Fruit fly (Drosophila melanogaster): ENCODE measurements around the gene CG14926.

Gene CG14926

dm6 chr2L:11338219-11338618 is 4.9 kb downstream of the CG14926 start (continued):
- peak; percentile 27 for TF ChIP-seq Ssrp (tag; optimal IDR thresholded peaks at IDR 0.05)
- TF ChIP-seq Mes4 (GFP tag; optimal IDR thresholded peaks at IDR 0.05): no peak
- no peak for TF ChIP-seq Asciz (GFP tag; optimal IDR thresholded peaks at IDR 0.05)
- peak; percentile 27 for TF ChIP-seq nmo (GFP tag; optimal IDR thresholded peaks at IDR 0.05)
- TF ChIP-seq hkb (optimal IDR thresholded peaks at IDR 0.05): no peak
- no peak for TF ChIP-seq hkb (GFP tag; IDR thresholded peaks at IDR 0.05)
- TF ChIP-seq psq (GFP tag; optimal IDR thresholded peaks at IDR 0.05): no peak
- peak; percentile 30 for TF ChIP-seq CG11504 (tag; optimal IDR thresholded peaks at IDR 0.05)
- no peak for TF ChIP-seq caup (GFP tag; optimal IDR thresholded peaks at IDR 0.05; ENCODE audit: severe bottlenecking)
- no peak for TF ChIP-seq NC2α (GFP tag; optimal IDR thresholded peaks at IDR 0.05)
- TF ChIP-seq PHDP (tag; optimal IDR thresholded peaks at IDR 0.05): peak; percentile 10
- no peak for TF ChIP-seq chinmo (GFP tag; IDR thresholded peaks at IDR 0.05; ENCODE audit: partially characterized antibody)
- 0 out of 2 replicates have a peak, but pooled peaks have one; percentile 29 for TF ChIP-seq ro (GFP tag; IDR thresholded peaks at IDR 0.05)
- TF ChIP-seq CG6813 (GFP tag; optimal IDR thresholded peaks at IDR 0.05): no peak
- TF ChIP-seq CG11723 (GFP tag; optimal IDR thresholded peaks at IDR 0.05): no peak
- no peak for TF ChIP-seq eyg (GFP tag; optimal IDR thresholded peaks at IDR 0.05)
- TF ChIP-seq bowl (GFP tag; IDR thresholded peaks at IDR 0.05): no peak
- peak; percentile 37; the same call in 1 of the 2 replicates for TF ChIP-seq CG8765 (GFP tag; IDR thresholded peaks at IDR 0.05)
- TF ChIP-seq CG3065 (GFP tag; optimal IDR thresholded peaks at IDR 0.05): no peak
- no peak for TF ChIP-seq CG4617 (GFP tag; optimal IDR thresholded peaks at IDR 0.05; ENCODE audit: borderline replicate concordance)
- no peak for TF ChIP-seq CG1647 (GFP tag; optimal IDR thresholded peaks at IDR 0.05)
- no peak for TF ChIP-seq Bteb2 (GFP tag; optimal IDR thresholded peaks at IDR 0.05)
- peak; percentile 8 for TF ChIP-seq CG7839 (tag; optimal IDR thresholded peaks at IDR 0.05)
- TF ChIP-seq CG1529 (GFP tag; optimal IDR thresholded peaks at IDR 0.05): peak; percentile 4
- no peak for TF ChIP-seq Ada2b (GFP tag; IDR thresholded peaks at IDR 0.05)
- no peak for TF ChIP-seq CG12236 (GFP tag; optimal IDR thresholded peaks at IDR 0.05)
- TF ChIP-seq CG18599 (GFP tag; optimal IDR thresholded peaks at IDR 0.05): no peak
- no peak for TF ChIP-seq CG15479 (GFP tag; optimal IDR thresholded peaks at IDR 0.05)
- TF ChIP-seq CG10431 (GFP tag; optimal IDR thresholded peaks at IDR 0.05): no peak
- no peak for TF ChIP-seq CG34422 (GFP tag; IDR thresholded peaks at IDR 0.05)
- no peak for TF ChIP-seq Pdp1 (GFP tag; optimal IDR thresholded peaks at IDR 0.05)
- TF ChIP-seq CG3281 (GFP tag; optimal IDR thresholded peaks at IDR 0.05): no peak
- no peak for TF ChIP-seq exex (tag; optimal IDR thresholded peaks at IDR 0.05)
- TF ChIP-seq Myb (GFP tag; optimal IDR thresholded peaks at IDR 0.05): no peak
- no peak for TF ChIP-seq CG4360 (GFP tag; IDR thresholded peaks at IDR 0.05)
- no peak for TF ChIP-seq CG12071 (GFP tag; optimal IDR thresholded peaks at IDR 0.05)
- TF ChIP-seq D19B (GFP tag; optimal IDR thresholded peaks at IDR 0.05): no peak
- TF ChIP-seq CG43689 (GFP tag; IDR thresholded peaks at IDR 0.05): no peak
- TF ChIP-seq tap (tag; optimal IDR thresholded peaks at IDR 0.05): no peak
- TF ChIP-seq HmgZ (tag; optimal IDR thresholded peaks at IDR 0.05): no peak
- TF ChIP-seq CG3407 (GFP tag; optimal IDR thresholded peaks at IDR 0.05): peak; percentile 19
- TF ChIP-seq unpg (GFP tag; optimal IDR thresholded peaks at IDR 0.05): peak; percentile 53
- TF ChIP-seq Atf3 (GFP tag; optimal IDR thresholded peaks at IDR 0.05): no peak
- no peak for TF ChIP-seq CHES-1-like (GFP tag; optimal IDR thresholded peaks at IDR 0.05)
- TF ChIP-seq ind (GFP tag; optimal IDR thresholded peaks at IDR 0.05): no peak
- no peak for TF ChIP-seq dysf (GFP tag; IDR thresholded peaks at IDR 0.05)
- no peak for TF ChIP-seq Sry-δ (GFP tag; optimal IDR thresholded peaks at IDR 0.05)
- TF ChIP-seq CG8388 (GFP tag; optimal IDR thresholded peaks at IDR 0.05): peak; percentile 36
- no peak for TF ChIP-seq pfk (GFP tag; optimal IDR thresholded peaks at IDR 0.05)
- TF ChIP-seq ac (GFP tag; optimal IDR thresholded peaks at IDR 0.05): peak; percentile 83
- no peak for TF ChIP-seq klu (GFP tag; IDR thresholded peaks at IDR 0.05)
- TF ChIP-seq so (GFP tag; IDR thresholded peaks at IDR 0.05): no peak
